Fruit fly (Drosophila melanogaster) whole organism, embryonic: ENCODE results near the gene Cad74A.
A peak's percentile ranks its signal among the peaks of the same experiment; 100 is the strongest.

Source experiments
- B-H2 ChIP-seq: fragments of 200-800 bp; sonication (Bioruptor generic); optimal IDR thresholded peaks from 2 replicates; lab custom pipeline; 2018; ENCODE audit warnings: missing biosample characterization, mild to moderate bottlenecking, missing genetic modification characterization
- BtbVII ChIP-seq: fragments of 200-800 bp; sonication (Bioruptor generic); optimal IDR thresholded peaks from 3 replicates; lab custom pipeline; 2017; ENCODE audit warnings: missing biosample characterization, mild to moderate bottlenecking, missing genetic modification characterization
- CG1024 ChIP-seq: fragments of 200-800 bp; sonication (Bioruptor generic); IDR thresholded peaks from 2 replicates; pipeline ENCODE4 v1.3.6; 2022; ENCODE audit warnings: missing biosample characterization, missing genetic modification characterization
- CG10565 ChIP-seq: fragments of 200-800 bp; sonication (Bioruptor generic); optimal IDR thresholded peaks from 3 replicates; lab custom pipeline; 2016; ENCODE audit warnings: missing biosample characterization, mild to moderate bottlenecking, missing genetic modification characterization
- CG11085 ChIP-seq: fragments of 200-800 bp; sonication (Bioruptor generic); IDR thresholded peaks from 2 replicates; pipeline ENCODE4 v1.3.6; 2022; ENCODE audit warnings: missing biosample characterization, missing genetic modification characterization
- CG12219 ChIP-seq: fragments of 200-800 bp; sonication (Bioruptor generic); optimal IDR thresholded peaks from 3 replicates; lab custom pipeline; 2018; ENCODE audit warnings: missing biosample characterization, mild to moderate bottlenecking, missing genetic modification characterization
- CG16863 ChIP-seq: fragments of 200-800 bp; sonication (Bioruptor generic); optimal IDR thresholded peaks from 3 replicates; lab custom pipeline; 2016; ENCODE audit warnings: missing biosample characterization, missing genetic modification characterization
- CG18011 ChIP-seq: fragments of 200-800 bp; sonication (Bioruptor generic); optimal IDR thresholded peaks from 2 replicates; lab custom pipeline; 2017; ENCODE audit warnings: missing biosample characterization, missing genetic modification characterization, mild to moderate bottlenecking, moderate library complexity, missing genotype
- CG2129 ChIP-seq: fragments of 200-800 bp; sonication (Bioruptor generic); IDR thresholded peaks from 2 replicates; pipeline ENCODE4 v1.3.6; 2022; ENCODE audit warnings: missing biosample characterization, missing genetic modification characterization; ENCODE audit not compliant: partially characterized antibody
- CG2678 ChIP-seq: fragments of 200-800 bp; sonication (Bioruptor generic); optimal IDR thresholded peaks from 3 replicates; lab custom pipeline; 2019; ENCODE audit warnings: missing biosample characterization, mild to moderate bottlenecking, missing genetic modification characterization, moderate library complexity
- CG30020 ChIP-seq: fragments of 200-800 bp; optimal IDR thresholded peaks from 2 replicates; lab custom pipeline; 2019; ENCODE audit warnings: missing biosample characterization, mild to moderate bottlenecking, missing genetic modification characterization, moderate library complexity
- CG30403 ChIP-seq: fragments of 200-800 bp; sonication (Bioruptor generic); optimal IDR thresholded peaks from 3 replicates; lab custom pipeline; 2016; ENCODE audit warnings: missing biosample characterization, missing genetic modification characterization
- CG31441 ChIP-seq: fragments of 200-800 bp; sonication (Bioruptor generic); IDR thresholded peaks from 2 replicates; pipeline ENCODE4 v1.3.6; 2022; ENCODE audit warnings: missing biosample characterization, missing genetic modification characterization
- CG4360 ChIP-seq: fragments of 200-800 bp; sonication (Bioruptor generic); IDR thresholded peaks from 2 replicates; pipeline ENCODE4 v1.3.6; 2022; ENCODE audit warnings: missing biosample characterization, missing genetic modification characterization
- CG4424 ChIP-seq: fragments of 200-800 bp; sonication (Bioruptor generic); optimal IDR thresholded peaks from 3 replicates; lab custom pipeline; 2016; ENCODE audit warnings: missing biosample characterization, missing genetic modification characterization
- CG6791 ChIP-seq: fragments of 200-800 bp; sonication (Bioruptor generic); IDR thresholded peaks from 3 replicates; pipeline ENCODE4 v1.3.6; 2022; ENCODE audit warnings: missing biosample characterization, missing genetic modification characterization; ENCODE audit not compliant: partially characterized antibody
- CG7839 ChIP-seq: fragments of 200-800 bp; sonication (Bioruptor generic); optimal IDR thresholded peaks from 3 replicates; lab custom pipeline; 2018; ENCODE audit warnings: missing biosample characterization, mild to moderate bottlenecking, missing genetic modification characterization, moderate library complexity
- CG7963 ChIP-seq: fragments of 200-800 bp; sonication (Bioruptor generic); IDR thresholded peaks from 3 replicates; pipeline ENCODE4 v1.3.6; 2022; ENCODE audit warnings: missing biosample characterization, missing genetic modification characterization; ENCODE audit not compliant: partially characterized antibody
- CG8924 ChIP-seq: fragments of 200-800 bp; optimal IDR thresholded peaks from 3 replicates; lab custom pipeline; 2019; ENCODE audit warnings: missing biosample characterization, mild to moderate bottlenecking, missing genetic modification characterization, moderate library complexity
- CG9817 ChIP-seq: fragments of 200-800 bp; sonication (Bioruptor generic); optimal IDR thresholded peaks from 2 replicates; lab custom pipeline; 2018; ENCODE audit warnings: missing biosample characterization, mild to moderate bottlenecking, missing genetic modification characterization, moderate library complexity
- Deaf1 ChIP-seq: fragments of 200-800 bp; optimal IDR thresholded peaks from 3 replicates; lab custom pipeline; 2019; ENCODE audit warnings: missing biosample characterization, mild to moderate bottlenecking, missing genetic modification characterization, moderate library complexity
- Dfd ChIP-seq, 2 experiments: fragments of >200 bp; optimal IDR thresholded peaks; 2 replicates each; lab custom pipeline; 2017; ENCODE audit warnings: missing biosample characterization in 2 of 2, missing genetic modification characterization in 2 of 2
- E2f1 ChIP-seq: fragments of 200-800 bp; sonication (Bioruptor generic); IDR thresholded peaks from 2 replicates; pipeline ENCODE4 v1.3.6; 2022; ENCODE audit warnings: missing biosample characterization, missing genetic modification characterization
- Fer2 ChIP-seq: fragments of 200-800 bp; sonication (Bioruptor generic); optimal IDR thresholded peaks from 2 replicates; lab custom pipeline; 2018; ENCODE audit warnings: missing biosample characterization, mild to moderate bottlenecking, missing genetic modification characterization, moderate library complexity
- GATAe ChIP-seq: fragments of 200-800 bp; sonication (Bioruptor generic); conservative IDR thresholded peaks from 2 replicates; pipeline ENCODE4 v1.3.6; 2022; ENCODE audit warnings: missing biosample characterization, missing genetic modification characterization
- HmgZ ChIP-seq: fragments of 200-800 bp; sonication (Bioruptor generic); optimal IDR thresholded peaks from 2 replicates; lab custom pipeline; 2018; ENCODE audit warnings: missing biosample characterization, mild to moderate bottlenecking, missing genetic modification characterization
- Hmr ChIP-seq: fragments of 200-800 bp; sonication (Bioruptor generic); optimal IDR thresholded peaks from 3 replicates; lab custom pipeline; 2017; ENCODE audit warnings: mild to moderate bottlenecking, missing biosample characterization, missing genetic modification reagents, missing genetic modification characterization
- NFAT ChIP-seq: fragments of 200-800 bp; sonication (Bioruptor generic); IDR thresholded peaks from 2 replicates; pipeline ENCODE4 v1.3.6; 2022; ENCODE audit warnings: missing biosample characterization, missing genetic modification characterization
- Sox100B ChIP-seq: fragments of 200-800 bp; sonication (Bioruptor generic); optimal IDR thresholded peaks from 3 replicates; lab custom pipeline; 2018; ENCODE audit warnings: missing biosample characterization, mild to moderate bottlenecking, missing genetic modification characterization
- Sry-δ ChIP-seq: fragments of 200-800 bp; sonication (Bioruptor generic); optimal IDR thresholded peaks from 2 replicates; lab custom pipeline; 2016; ENCODE audit warnings: missing biosample characterization, missing genetic modification characterization
- Ssrp ChIP-seq: fragments of 200-800 bp; sonication (Bioruptor generic); optimal IDR thresholded peaks from 2 replicates; lab custom pipeline; 2018; ENCODE audit warnings: missing biosample characterization, mild to moderate bottlenecking, missing genetic modification characterization, moderate library complexity
- TFAM ChIP-seq: fragments of 200-800 bp; sonication (Bioruptor generic); optimal IDR thresholded peaks from 2 replicates; lab custom pipeline; 2017; ENCODE audit warnings: missing biosample characterization, missing genetic modification characterization, inconsistent platforms
- YL-1 ChIP-seq: fragments of 200-800 bp; sonication (Bioruptor generic); optimal IDR thresholded peaks from 3 replicates; lab custom pipeline; 2017; ENCODE audit warnings: missing biosample characterization, mild to moderate bottlenecking, missing genetic modification characterization
- bcd ChIP-seq: fragments of 200-800 bp; sonication (Bioruptor generic); optimal IDR thresholded peaks from 2 replicates; lab custom pipeline; 2017; ENCODE audit warnings: missing biosample characterization, mild to moderate bottlenecking, missing genetic modification characterization
- btn ChIP-seq: fragments of 200-800 bp; sonication (Bioruptor generic); optimal IDR thresholded peaks from 2 replicates; lab custom pipeline; 2016; ENCODE audit warnings: missing biosample characterization, missing genetic modification characterization
- danr ChIP-seq: fragments of 200-800 bp; sonication (Bioruptor generic); IDR thresholded peaks from 2 replicates; pipeline ENCODE4 v1.3.6; 2022; ENCODE audit warnings: missing biosample characterization, missing genetic modification characterization
- fd3F ChIP-seq: fragments of 200-800 bp; sonication (Bioruptor generic); optimal IDR thresholded peaks from 2 replicates; lab custom pipeline; 2018; ENCODE audit warnings: missing biosample characterization, mild to moderate bottlenecking, missing genetic modification characterization, moderate library complexity
- knrl ChIP-seq: fragments of 200-800 bp; sonication (Bioruptor generic); IDR thresholded peaks from 3 replicates; pipeline ENCODE4 v1.3.6; 2022; ENCODE audit warnings: missing biosample characterization, missing genetic modification characterization; ENCODE audit not compliant: partially characterized antibody
- lbe ChIP-seq: fragments of 200-800 bp; sonication (Bioruptor generic); optimal IDR thresholded peaks from 2 replicates; lab custom pipeline; 2016; ENCODE audit warnings: missing biosample characterization, mild to moderate bottlenecking, missing genetic modification characterization
- maf-S ChIP-seq: fragments of 200-800 bp; sonication (Bioruptor generic); optimal IDR thresholded peaks from 2 replicates; lab custom pipeline; 2016; ENCODE audit warnings: missing biosample characterization, missing genetic modification characterization
- mirr ChIP-seq: fragments of 200-800 bp; sonication (Bioruptor generic); optimal IDR thresholded peaks from 3 replicates; lab custom pipeline; 2018; ENCODE audit warnings: missing biosample characterization, mild to moderate bottlenecking, missing genetic modification characterization
- nerfin-2 ChIP-seq: fragments of 200-800 bp; sonication (Bioruptor generic); IDR thresholded peaks from 2 replicates; pipeline ENCODE4 v1.3.6; 2022; ENCODE audit warnings: missing biosample characterization, missing genetic modification characterization; ENCODE audit not compliant: partially characterized antibody
- org-1 ChIP-seq: fragments of 200-800 bp; sonication (Bioruptor generic); optimal IDR thresholded peaks from 2 replicates; lab custom pipeline; 2017; ENCODE audit warnings: missing biosample characterization, missing genetic modification characterization
- peb ChIP-seq: fragments of 200-800 bp; sonication (Bioruptor generic); IDR thresholded peaks from 2 replicates; pipeline ENCODE4 v1.3.6; 2022; ENCODE audit warnings: missing biosample characterization, missing genetic modification characterization
- pum ChIP-seq: fragments of 200-800 bp; sonication (Bioruptor generic); optimal IDR thresholded peaks from 2 replicates; lab custom pipeline; 2016; ENCODE audit warnings: missing biosample characterization, missing genetic modification characterization
- ranshi ChIP-seq: fragments of 200-800 bp; sonication (Bioruptor generic); IDR thresholded peaks from 2 replicates; pipeline ENCODE4 v1.3.6; 2022; ENCODE audit warnings: missing biosample characterization, missing genetic modification characterization
- ro ChIP-seq: fragments of 200-800 bp; sonication (Bioruptor generic); IDR thresholded peaks from 2 replicates; pipeline ENCODE4 v1.3.6; 2022; ENCODE audit warnings: missing biosample characterization, missing genetic modification characterization
- sr ChIP-seq: fragments of 200-800 bp; sonication (Bioruptor generic); IDR thresholded peaks from 3 replicates; pipeline ENCODE4 v1.3.6; 2022; ENCODE audit warnings: missing biosample characterization, missing genetic modification characterization
- ttk ChIP-seq: fragments of 200-800 bp; sonication (Bioruptor generic); IDR thresholded peaks from 2 replicates; pipeline ENCODE4 v2.1.2; 2022; ENCODE audit warnings: missing biosample characterization, missing genetic modification characterization
- usp ChIP-seq: fragments of >200 bp; optimal IDR thresholded peaks from 2 replicates; lab custom pipeline; 2017; ENCODE audit warnings: missing biosample characterization, missing genetic modification characterization

Gene Cad74A

DNA sequence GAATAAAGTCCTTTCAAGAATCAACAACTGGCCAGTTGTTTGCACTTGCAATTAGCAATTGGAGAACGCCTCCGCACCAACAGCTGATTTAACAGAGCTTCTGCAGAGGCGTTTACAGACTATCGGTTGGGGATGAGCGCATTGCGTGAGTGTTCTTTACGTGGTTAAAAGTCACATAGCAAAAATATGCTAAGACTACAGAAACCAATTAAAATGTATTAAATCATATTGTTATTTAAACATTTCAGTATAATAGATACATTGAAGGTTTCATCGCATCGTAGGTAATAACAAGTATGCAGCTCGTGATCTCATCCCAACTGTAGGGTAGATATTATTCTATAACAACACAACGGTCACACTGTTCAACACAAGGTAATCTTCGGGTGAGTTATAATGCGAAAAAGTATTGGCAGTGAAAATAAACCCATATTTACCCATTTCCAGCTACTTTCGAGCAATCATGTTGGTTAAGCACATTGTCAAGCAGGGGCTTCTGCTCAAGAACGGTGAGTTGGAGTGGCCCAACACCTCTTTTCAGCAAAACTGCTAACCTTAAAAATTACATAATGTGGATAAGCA lies 45.9 kb upstream of the Cad74A start, which contains the start of the genes Sec3 and COX7B (continued):
- TF ChIP-seq bcd (GFP tag; lab: Kevin White, UChicago) (peak; percentile 45), E2f1 (GFP tag; lab: Robert Waterston, UW) (peak; percentile 34), Ssrp (tag; lab: Kevin White, UChicago) (peak; percentile 51), Fer2 (tag; lab: Kevin White, UChicago) (peak; percentile 65), CG11085 (GFP tag; lab: Robert Waterston, UW) (no peak), Dfd (GFP tag; optimal IDR thresholded peaks at IDR 0.05; lab: Kevin White, UChicago) (no peak), TFAM (GFP tag; lab: Kevin White, UChicago) (no peak), BtbVII (GFP tag; lab: Kevin White, UChicago) (peak; percentile 23), org-1 (GFP tag; lab: Kevin White, UChicago) (no peak), Sox100B (GFP tag; lab: Kevin White, UChicago) (peak; percentile 20), fd3F (GFP tag; lab: Kevin White, UChicago) (peak; percentile 50), CG9817 (tag; lab: Kevin White, UChicago) (peak; percentile 81), CG30020 (peak; percentile 67), lbe (GFP tag; lab: Kevin White, UChicago) (peak; percentile 72), knrl (peak; percentile 97), mirr (GFP tag; lab: Kevin White, UChicago) (peak; percentile 18), peb (GFP tag; lab: Robert Waterston, UW) (no peak), CG10565 (GFP tag; lab: Kevin White, UChicago) (no peak), CG7963 (GFP tag; lab: Robert Waterston, UW) (peak; percentile 41; the same call in 2 of the 3 replicates), ro (GFP tag; lab: Robert Waterston, UW) (no peak), CG18011 (GFP tag; lab: Kevin White, UChicago) (peak; percentile 29), Hmr (GFP tag; lab: Kevin White, UChicago) (peak; percentile 57), maf-S (GFP tag; lab: Kevin White, UChicago) (peak; percentile 34), CG31441 (peak; percentile 61), CG12219 (GFP tag; lab: Kevin White, UChicago) (peak; percentile 8), CG1024 (GFP tag; lab: Robert Waterston, UW) (no peak), ranshi (GFP tag; lab: Robert Waterston, UW) (0 out of 2 replicates have a peak, but pooled peaks have one; percentile 33), HmgZ (tag; lab: Kevin White, UChicago) (peak; percentile 83), CG30403 (GFP tag; lab: Kevin White, UChicago) (peak; percentile 78), pum (GFP tag; lab: Kevin White, UChicago) (peak; percentile 58), CG2129 (GFP tag; lab: Robert Waterston, UW) (peak; percentile 92), GATAe (GFP tag; lab: Robert Waterston, UW) (no peak), CG4424 (GFP tag; lab: Kevin White, UChicago) (peak; percentile 70), B-H2 (peak; percentile 82)

DNA sequence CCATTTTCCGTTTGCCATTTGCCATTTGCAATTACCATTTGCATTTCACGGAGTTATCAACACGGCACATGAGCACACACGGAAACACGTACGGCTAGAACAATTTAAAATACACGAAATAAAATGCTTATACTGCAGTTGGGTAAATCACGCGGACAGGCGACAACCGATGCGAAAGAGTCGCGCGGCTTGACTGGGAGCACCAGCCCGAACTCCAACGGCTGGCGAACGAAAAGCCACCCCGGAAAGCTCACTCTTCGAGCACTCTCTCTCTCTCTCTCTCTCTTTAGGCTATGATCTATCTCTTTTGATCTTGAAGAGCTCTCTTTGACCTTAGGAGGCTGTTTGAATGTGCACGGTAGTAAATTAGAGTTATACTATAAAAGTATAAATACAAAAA lies 42.0 kb upstream of the Cad74A start, which contains the start of gene blot:
Gene blot, minus strand, starts transcription at position 196 of the 400 bp plus-strand sequence.
- TF ChIP-seq CG7839 (tag; lab: Kevin White, UChicago) (peak; percentile 0), usp (no peak), BtbVII (GFP tag; lab: Kevin White, UChicago) (peak; percentile 35), sr (GFP tag; lab: Robert Waterston, UW) (peak; percentile 37; the same call in 1 of the 3 replicates), CG4360 (GFP tag; lab: Robert Waterston, UW) (0 out of 2 replicates have a peak, but pooled peaks have one; percentile 26), ttk (0 out of 2 replicates have a peak, but pooled peaks have one; percentile 28), CG6791 (GFP tag; lab: Robert Waterston, UW) (0 out of 3 replicates have a peak, but pooled peaks have one; percentile 52), CG16863 (no peak), NFAT (GFP tag; lab: Robert Waterston, UW) (0 out of 2 replicates have a peak, but pooled peaks have one; percentile 28), Deaf1 (tag; lab: Kevin White, UChicago) (peak; percentile 86), danr (no peak), Sry-δ (no peak), btn (no peak), nerfin-2 (GFP tag; lab: Robert Waterston, UW) (no peak), CG2678 (no peak), YL-1 (GFP tag; lab: Kevin White, UChicago) (no peak), CG8924 (no peak)
